Fruit fly (Drosophila melanogaster): ENCODE results near the gene CG9109.

dm6 chr2L:6050575-6050974, 16.4 kb upstream of the CG9109 start, which contains the start of gene CG9135:
- TF ChIP-seq CG9817 (tag; optimal IDR thresholded peaks at IDR 0.05) (no peak), pzg (GFP tag; optimal IDR thresholded peaks at IDR 0.05) (peak; percentile 86), zen2 (GFP tag; IDR thresholded peaks at IDR 0.05; ENCODE audit: partially characterized antibody) (peak; percentile 99), YL-1 (GFP tag; optimal IDR thresholded peaks at IDR 0.05) (no peak), psq (GFP tag; optimal IDR thresholded peaks at IDR 0.05) (no peak), tup (GFP tag; optimal IDR thresholded peaks at IDR 0.05) (no peak)
